Worm (Caenorhabditis elegans) whole organism, L1 larva: ENCODE data around the gene Y7A5A.5.

Experiments used
- C04F5.9 ChIP-seq: sonication (generic microtip); optimal IDR thresholded peaks from 2 replicates; lab custom pipeline; 2016; ENCODE audit warnings: missing genetic modification characterization, missing compliant biosample characterization
- C34B4.2 ChIP-seq: sonication (generic microtip); optimal IDR thresholded peaks from 2 replicates; lab custom pipeline; 2017; ENCODE audit warnings: mild to moderate bottlenecking, missing genetic modification characterization, missing compliant biosample characterization
- aha-1 ChIP-seq: fragments of 150-350 bp; optimal IDR thresholded peaks from 2 replicates; lab custom pipeline; 2014; ENCODE audit warnings: missing biosample characterization, missing genetic modification characterization
- blmp-1 ChIP-seq: fragments of 150-350 bp; optimal IDR thresholded peaks from 2 replicates; lab custom pipeline; 2014; ENCODE audit warnings: missing biosample characterization, missing genetic modification characterization
- ceh-63 ChIP-seq: fragments of 200-800 bp; sonication (Bioruptor generic); optimal IDR thresholded peaks from 2 replicates; lab custom pipeline; 2018; ENCODE audit warnings: mild to moderate bottlenecking, missing genetic modification characterization, missing compliant biosample characterization
- ceh-88 ChIP-seq: fragments of 200-800 bp; sonication (Bioruptor generic); IDR thresholded peaks from 2 replicates; pipeline ENCODE4 v1.3.6; 2022; ENCODE audit warnings: missing genetic modification characterization, missing compliant biosample characterization
- ceh-90 ChIP-seq: sonication (generic microtip); optimal IDR thresholded peaks from 2 replicates; lab custom pipeline; 2016; ENCODE audit warnings: missing genetic modification characterization, missing compliant biosample characterization
- ces-1 ChIP-seq: fragments of 150-350 bp; optimal IDR thresholded peaks from 2 replicates; lab custom pipeline; 2014; ENCODE audit warnings: missing biosample characterization, missing genetic modification reagents, missing genetic modification characterization
- dsc-1 ChIP-seq: sonication (generic microtip); optimal IDR thresholded peaks from 2 replicates; lab custom pipeline; 2016; ENCODE audit warnings: mild to moderate bottlenecking, missing genetic modification characterization, missing compliant biosample characterization
- efl-1 ChIP-seq, 4 experiments: fragments of 150-350 bp; optimal IDR thresholded peaks in 3 of 4; peaks in 1 of 4; 1 replicate in 1 of 4; 2 replicates in 3 of 4; lab custom pipeline; 2014; ENCODE audit warnings: missing biosample characterization in 2 of 4, missing genetic modification characterization in 2 of 4, missing genetic modification reagents in 2 of 4
- egl-13 ChIP-seq: sonication (generic microtip); optimal IDR thresholded peaks from 2 replicates; lab custom pipeline; 2016; ENCODE audit warnings: missing genotype, missing genetic modification reagents, missing genetic modification characterization, missing compliant biosample characterization
- egl-27 ChIP-seq, 2 experiments: fragments of 150-350 bp in 1 of 2; sonication (generic microtip); optimal IDR thresholded peaks; 3 replicates each; lab custom pipeline; 2017 to 2018; ENCODE audit warnings: missing biosample characterization in 2 of 2, missing genetic modification characterization in 2 of 2, missing genetic modification reagents in 2 of 2
- elt-2 ChIP-seq: sonication (generic microtip); optimal IDR thresholded peaks from 2 replicates; lab custom pipeline; 2016; ENCODE audit warnings: missing genetic modification characterization, mild to moderate bottlenecking, inconsistent platforms, missing compliant biosample characterization, missing genetic modification reagents
- fkh-10 ChIP-seq: sonication (generic microtip); optimal IDR thresholded peaks from 2 replicates; lab custom pipeline; 2017; ENCODE audit warnings: missing biosample characterization, missing genetic modification reagents, missing genetic modification characterization
- hpl-2 ChIP-seq: fragments of 150-350 bp; optimal IDR thresholded peaks from 2 replicates; lab custom pipeline; 2014; ENCODE audit warnings: missing biosample characterization, missing genetic modification reagents, missing genetic modification characterization
- jun-1 ChIP-seq: fragments of 150-350 bp; optimal IDR thresholded peaks from 2 replicates; lab custom pipeline; 2014; ENCODE audit warnings: missing biosample characterization, missing genetic modification reagents, missing genetic modification characterization
- lin-35 ChIP-seq, 2 experiments: fragments of 150-350 bp; optimal IDR thresholded peaks; 2 replicates each; lab custom pipeline; 2014; ENCODE audit warnings: missing biosample characterization in 2 of 2, missing genetic modification characterization in 2 of 2, missing genetic modification reagents in 2 of 2
- lir-3 ChIP-seq: sonication (generic microtip); optimal IDR thresholded peaks from 2 replicates; lab custom pipeline; 2016; ENCODE audit warnings: mild to moderate bottlenecking, missing genetic modification characterization, moderate library complexity, missing compliant biosample characterization; ENCODE audit not compliant: poor library complexity
- nhr-11 ChIP-seq: fragments of 150-350 bp; optimal IDR thresholded peaks from 2 replicates; lab custom pipeline; 2014; ENCODE audit warnings: missing biosample characterization, missing genetic modification characterization
- nhr-12 ChIP-seq: sonication (generic microtip); optimal IDR thresholded peaks from 2 replicates; lab custom pipeline; 2017; ENCODE audit warnings: missing biosample characterization, missing genetic modification characterization
- nhr-237 ChIP-seq: fragments of 150-350 bp; optimal IDR thresholded peaks from 2 replicates; lab custom pipeline; 2014; ENCODE audit warnings: missing biosample characterization, missing genetic modification characterization
- nhr-28 ChIP-seq: fragments of 150-350 bp; optimal IDR thresholded peaks from 2 replicates; lab custom pipeline; 2014; ENCODE audit warnings: missing biosample characterization, missing genetic modification characterization
- nhr-71 ChIP-seq: sonication (generic microtip); optimal IDR thresholded peaks from 2 replicates; lab custom pipeline; 2016; ENCODE audit warnings: mild to moderate bottlenecking, missing genetic modification characterization, moderate library complexity, missing compliant biosample characterization
- nhr-76 ChIP-seq: sonication (generic microtip); optimal IDR thresholded peaks from 2 replicates; lab custom pipeline; 2017; ENCODE audit warnings: missing biosample characterization, missing genetic modification characterization
- nhr-85 ChIP-seq: sonication (generic microtip); peaks from one replicate; lab custom pipeline; 2016; ENCODE audit warnings: missing genetic modification characterization, inconsistent platforms, missing compliant biosample characterization
- nhr-90 ChIP-seq: sonication (generic microtip); optimal IDR thresholded peaks from 2 replicates; lab custom pipeline; 2016; ENCODE audit warnings: mild to moderate bottlenecking, missing genetic modification characterization, missing compliant biosample characterization; ENCODE audit not compliant: poor library complexity
- snpc-4 ChIP-seq: fragments of 150-350 bp; optimal IDR thresholded peaks from 2 replicates; lab custom pipeline; 2014; ENCODE audit warnings: missing biosample characterization, missing genetic modification characterization
- unc-98 ChIP-seq: fragments of 200-800 bp; sonication (Bioruptor generic); IDR thresholded peaks from 2 replicates; pipeline ENCODE4 v1.3.6; 2022; ENCODE audit warnings: missing genetic modification characterization, missing compliant biosample characterization
- zip-4 ChIP-seq: fragments of 200-800 bp; sonication (Bioruptor generic); optimal IDR thresholded peaks from 2 replicates; lab custom pipeline; 2018; ENCODE audit warnings: mild to moderate bottlenecking, missing genetic modification characterization, moderate library complexity, missing compliant biosample characterization
- ztf-11 ChIP-seq, 2 experiments: sonication (generic microtip); optimal IDR thresholded peaks; 2 replicates each; lab custom pipeline; 2016 to 2017; ENCODE audit warnings: missing genetic modification characterization in 2 of 2, missing biosample characterization in 1 of 2, missing compliant biosample characterization in 1 of 2

Gene Y7A5A.5

DNA sequence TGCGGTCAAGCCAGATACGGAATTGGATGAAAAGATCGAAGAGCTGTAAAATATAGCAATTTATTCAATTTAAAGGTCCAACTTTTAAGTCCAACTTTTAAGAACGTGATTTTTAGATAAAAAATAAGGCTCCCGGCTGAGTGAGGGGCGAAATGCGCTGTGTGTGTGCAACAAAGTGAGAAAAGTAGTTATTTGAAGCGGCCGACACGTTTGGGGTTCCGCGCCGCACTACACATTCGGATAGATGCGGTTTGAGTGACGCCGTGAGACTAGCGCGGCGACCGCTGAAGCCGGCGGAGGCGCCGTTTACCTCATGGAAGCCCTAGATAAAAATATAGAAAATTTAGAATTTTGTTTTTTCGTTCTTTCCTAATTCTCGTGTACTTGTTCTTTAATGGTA is 15.8 kb downstream of the Y7A5A.5 start:
- TF ChIP-seq snpc-4 (tag; lab: Kevin White, UChicago) (peak; percentile 36), nhr-90 (tag; lab: Kevin White, UChicago) (no peak)

DNA sequence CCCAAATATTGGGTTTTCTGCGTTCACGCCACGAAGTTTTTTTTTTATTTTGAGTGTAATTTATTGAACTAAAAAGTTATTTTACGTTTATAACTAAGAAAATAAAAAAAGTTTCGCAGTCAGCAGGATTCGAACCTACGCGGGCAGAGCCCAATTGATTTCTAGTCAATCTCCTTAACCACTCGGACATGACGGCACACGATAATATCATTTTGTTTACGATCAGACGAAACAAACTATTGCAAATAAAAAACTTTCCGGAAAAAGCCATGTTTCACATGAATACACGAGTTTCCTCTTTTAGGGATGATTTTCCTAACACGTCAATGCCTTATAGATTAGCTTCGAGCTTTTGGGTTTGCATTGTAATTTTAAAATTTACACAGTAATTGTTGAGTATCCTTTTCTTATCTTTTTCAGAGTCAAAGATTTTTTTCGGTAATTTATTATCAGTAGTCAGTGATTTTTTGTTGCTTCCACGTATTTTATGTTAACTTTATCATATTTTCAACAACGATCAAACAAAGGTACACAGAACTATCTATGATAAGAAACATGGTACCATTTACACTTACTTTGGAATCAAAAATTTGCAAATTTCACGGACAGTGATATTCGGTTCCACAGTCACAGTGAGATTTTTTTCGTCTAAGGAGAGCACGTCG is 16.6 kb downstream of the Y7A5A.5 start:
- peak; percentile 67 for TF ChIP-seq elt-2 (tag; lab: Kevin White, UChicago)
- TF ChIP-seq nhr-71 (tag; lab: Kevin White, UChicago), result no peak
- TF ChIP-seq, all 84 proteins: peak for 1

DNA sequence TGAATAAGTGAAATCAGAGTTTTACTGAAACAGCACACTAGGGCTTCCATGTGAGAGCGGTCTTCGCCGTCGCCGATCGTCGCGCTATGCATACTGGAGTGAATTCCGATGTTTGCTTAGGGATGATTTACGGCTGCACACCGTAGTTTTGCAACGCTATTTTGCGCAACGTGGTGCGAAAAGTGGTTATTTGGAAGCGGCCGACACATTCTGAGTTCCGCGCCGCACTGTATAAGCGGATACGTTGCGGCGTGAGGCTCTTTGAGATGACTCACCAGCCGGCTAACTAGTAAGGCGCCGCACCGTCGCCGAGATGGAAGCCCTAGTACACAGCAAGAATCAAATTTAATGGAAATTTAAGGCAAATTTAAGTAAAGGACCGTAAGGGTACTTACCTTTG is 18.1 kb downstream of the Y7A5A.5 start:
- TF ChIP-seq nhr-11 (tag; lab: Kevin White, UChicago), result no peak
- TF ChIP-seq egl-27 (tag; optimal IDR thresholded peaks at IDR 0.05; lab: Kevin White, UChicago), result no peak
- no peak for TF ChIP-seq unc-98
- peak; percentile 20 for TF ChIP-seq snpc-4 (tag; lab: Kevin White, UChicago)
- no peak for TF ChIP-seq egl-13 (tag; lab: Kevin White, UChicago)
- TF ChIP-seq nhr-12, result no peak
- no peak for TF ChIP-seq ces-1
- TF ChIP-seq, all 84 proteins: peak for 1

DNA sequence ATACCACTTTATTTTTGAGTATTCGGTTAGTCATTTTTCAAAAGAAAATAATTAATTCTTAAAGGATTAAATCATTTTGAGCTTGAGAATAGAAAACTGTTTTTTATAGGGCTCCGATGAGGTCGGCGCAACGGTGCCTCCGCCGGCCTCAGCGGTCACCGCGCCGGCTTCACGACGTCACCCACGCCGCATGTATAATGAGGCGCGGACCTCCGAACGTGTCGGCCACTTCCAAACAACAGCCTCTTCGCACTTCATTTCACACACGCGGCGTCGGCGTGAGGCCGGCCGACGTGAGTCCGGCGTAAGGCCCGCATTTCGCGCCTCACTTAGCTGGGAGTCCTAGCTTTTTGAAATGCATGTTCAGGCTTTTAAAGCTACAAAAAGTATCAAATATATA is 19.8 kb downstream of the Y7A5A.5 start:
- TF ChIP-seq snpc-4 (tag; lab: Kevin White, UChicago), result peak; percentile 36
- no peak for TF ChIP-seq zip-4 (GFP tag; lab: Kevin White, UChicago)

DNA sequence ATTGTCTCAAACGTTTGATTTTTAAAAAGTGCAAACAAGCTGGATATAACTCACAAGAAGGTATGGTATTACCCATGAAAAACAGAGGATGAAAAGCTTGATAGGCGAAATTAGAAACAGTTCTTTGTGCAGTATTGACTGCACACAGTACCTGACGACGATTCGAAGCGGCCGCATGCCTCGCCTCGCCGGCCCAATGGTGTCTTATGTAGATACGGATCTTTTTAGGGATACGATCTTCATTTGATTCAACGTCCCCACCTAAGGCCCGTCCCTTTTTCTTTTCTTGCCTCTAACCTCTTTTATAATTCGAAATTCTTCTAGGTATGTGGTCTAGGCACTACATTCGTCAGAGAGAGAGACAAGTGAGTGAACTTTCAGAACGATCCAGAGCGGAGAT is 20.5 kb downstream of the Y7A5A.5 start, which contains the start of gene bus-17:
bus-17 (minus strand) TSS at position 208 of the 400 bp plus-strand sequence.
- TF ChIP-seq nhr-85 (tag; lab: Kevin White, UChicago), result peak; percentile 56
- no peak for TF ChIP-seq C34B4.2 (tag; lab: Kevin White, UChicago)
- no peak for TF ChIP-seq ceh-63 (GFP tag; lab: Kevin White, UChicago)
- no peak for TF ChIP-seq efl-1 (optimal IDR thresholded peaks at IDR 0.05; lab: Kevin White, UChicago)
- TF ChIP-seq efl-1 (GFP tag; optimal IDR thresholded peaks at IDR 0.05 in 1 of 2; lab: Kevin White, UChicago), result peak in 1 of 2 experiments; percentile 4
- TF ChIP-seq ztf-11 (tag; optimal IDR thresholded peaks at IDR 0.05; lab: Kevin White, UChicago), result no peak
- no peak for TF ChIP-seq fkh-10
- TF ChIP-seq nhr-28 (tag; lab: Kevin White, UChicago), result no peak
- TF ChIP-seq nhr-76 (tag; lab: Kevin White, UChicago), result no peak
- TF ChIP-seq blmp-1 (tag; lab: Kevin White, UChicago), result no peak

DNA sequence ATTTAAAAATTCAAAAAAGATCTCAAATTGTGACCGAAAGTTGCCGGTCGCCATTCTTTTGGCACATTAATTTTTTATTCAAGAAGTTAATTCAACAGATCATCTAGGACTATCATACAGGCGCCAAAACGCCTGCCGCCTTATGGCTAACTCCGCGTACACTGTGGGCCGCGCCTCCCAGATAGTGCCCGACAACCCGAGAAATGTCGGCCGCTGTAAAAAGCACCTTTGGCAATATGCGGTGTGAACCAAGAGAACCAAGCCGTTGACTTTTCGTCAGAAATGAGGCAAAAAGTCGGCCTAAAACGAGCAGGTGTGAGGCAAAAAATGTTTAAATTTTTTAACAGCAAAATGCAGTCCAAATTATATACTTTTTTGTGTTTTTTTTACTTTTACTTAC is 27.4 kb downstream of the Y7A5A.5 start:
- TF ChIP-seq nhr-90 (tag; lab: Kevin White, UChicago) (no peak), unc-98 (no peak), C04F5.9 (tag; lab: Kevin White, UChicago) (no peak), snpc-4 (tag; lab: Kevin White, UChicago) (peak; percentile 25), dsc-1 (tag; lab: Kevin White, UChicago) (no peak)

DNA sequence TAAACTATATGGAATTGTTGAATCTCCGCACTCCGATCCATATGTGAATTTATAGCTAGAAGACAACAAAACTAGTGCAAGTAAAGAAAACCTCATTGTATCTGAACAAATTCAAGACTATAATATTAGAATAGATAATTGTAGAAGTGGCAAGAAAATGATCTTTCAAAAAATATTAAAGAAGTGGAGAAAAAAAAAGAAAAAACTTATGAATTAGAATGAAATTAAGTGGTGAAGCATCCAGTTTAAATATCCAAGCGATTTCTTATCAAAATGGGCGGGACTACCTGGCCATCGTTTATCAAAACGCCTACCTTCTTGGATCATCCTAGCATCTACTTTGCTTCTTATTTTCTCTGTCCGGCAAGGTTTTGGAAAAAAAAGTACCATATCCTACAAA is 29.5 kb downstream of the Y7A5A.5 start, which contains the start of gene wrt-4:
wrt-4 (minus strand) TSS at position 101 of the 400 bp plus-strand sequence.
- no peak for TF ChIP-seq lin-35 (GFP tag; optimal IDR thresholded peaks at IDR 0.05; lab: Kevin White, UChicago)
- TF ChIP-seq aha-1 (tag; lab: Kevin White, UChicago), result no peak
- no peak for TF ChIP-seq jun-1
- TF ChIP-seq hpl-2 (GFP tag; lab: Kevin White, UChicago), result no peak
- no peak for TF ChIP-seq ztf-11 (tag; optimal IDR thresholded peaks at IDR 0.05; lab: Kevin White, UChicago)
- TF ChIP-seq fkh-10, result no peak
- no peak for TF ChIP-seq ceh-90 (tag; lab: Kevin White, UChicago)
- TF ChIP-seq lir-3, result no peak
- TF ChIP-seq nhr-76 (tag; lab: Kevin White, UChicago), result no peak
- no peak for TF ChIP-seq ceh-88 (GFP tag; lab: Robert Waterston, UW)
- TF ChIP-seq nhr-237 (tag; lab: Kevin White, UChicago), result no peak
- TF ChIP-seq nhr-85 (tag; lab: Kevin White, UChicago), result no peak
- no peak for TF ChIP-seq egl-13 (tag; lab: Kevin White, UChicago)
